Worm (Caenorhabditis elegans): Measurements from ENCODE around the gene F36G9.7.

ce11 chrV:16016977-16017376 lies 47.4 kb upstream of the F36G9.7 start:
- TF ChIP-seq hlh-30 (tag; optimal IDR thresholded peaks at IDR 0.05; ENCODE audit: insufficient read depth), result no peak
- no peak for TF ChIP-seq ceh-19 (GFP tag; optimal IDR thresholded peaks at IDR 0.05)
- no peak for TF ChIP-seq sox-4 (tag; optimal IDR thresholded peaks at IDR 0.05)
- no peak for TF ChIP-seq nhr-11 (tag; optimal IDR thresholded peaks at IDR 0.05)
- no peak for TF ChIP-seq pqm-1 (tag; optimal IDR thresholded peaks at IDR 0.05)
- TF ChIP-seq ttx-3 (tag; optimal IDR thresholded peaks at IDR 0.05), result no peak

All from whole organism, late embryonic.